Worm (Caenorhabditis elegans) whole organism, early embryonic: Measurements from ENCODE around the gene mrpl-18.

Experiments used
- B0310.2 ChIP-seq: sonication (generic microtip); optimal IDR thresholded peaks from 2 replicates; lab custom pipeline; 2016; ENCODE audit warnings: mild to moderate bottlenecking, missing genetic modification characterization, missing compliant biosample characterization
- F13C5.2 ChIP-seq: sonication (generic microtip); optimal IDR thresholded peaks from 2 replicates; lab custom pipeline; 2017; ENCODE audit warnings: mild to moderate bottlenecking, missing genetic modification characterization, inconsistent platforms, missing compliant biosample characterization
- aly-1 ChIP-seq: sonication (generic microtip); optimal IDR thresholded peaks from 2 replicates; lab custom pipeline; 2016; ENCODE audit warnings: missing genetic modification characterization, missing compliant biosample characterization
- ama-1 ChIP-seq: fragments of 150-350 bp; optimal IDR thresholded peaks from 2 replicates; lab custom pipeline; 2014
- ceh-13 ChIP-seq: fragments of 200-800 bp; sonication (Bioruptor generic); optimal IDR thresholded peaks from 2 replicates; lab custom pipeline; 2018; ENCODE audit warnings: mild to moderate bottlenecking, missing genetic modification characterization, missing compliant biosample characterization
- ceh-36 ChIP-seq: sonication (generic microtip); optimal IDR thresholded peaks from 2 replicates; lab custom pipeline; 2016; ENCODE audit warnings: missing genetic modification characterization, inconsistent platforms, missing compliant biosample characterization
- ets-7 ChIP-seq: sonication (generic microtip); optimal IDR thresholded peaks from 2 replicates; lab custom pipeline; 2016; ENCODE audit warnings: missing genotype, missing genetic modification characterization, missing compliant biosample characterization
- flt-1 ChIP-seq: fragments of 200-800 bp; sonication (Bioruptor generic); IDR thresholded peaks from 2 replicates; pipeline ENCODE4 v1.3.6; 2022; ENCODE audit warnings: missing genetic modification characterization, missing compliant biosample characterization
- hmbx-1 ChIP-seq: sonication (generic microtip); optimal IDR thresholded peaks from 2 replicates; lab custom pipeline; 2016; ENCODE audit warnings: mild to moderate bottlenecking, missing genetic modification characterization, missing compliant biosample characterization
- hmg-4 ChIP-seq: fragments of 200-800 bp; sonication (Bioruptor generic); optimal IDR thresholded peaks from 2 replicates; lab custom pipeline; 2018; ENCODE audit warnings: mild to moderate bottlenecking, missing genetic modification characterization, missing compliant biosample characterization
- hnd-1 ChIP-seq: sonication (generic microtip); optimal IDR thresholded peaks from 2 replicates; lab custom pipeline; 2016; ENCODE audit warnings: missing genetic modification characterization, missing compliant biosample characterization
- pes-1 ChIP-seq: fragments of 200-800 bp; sonication (Bioruptor generic); IDR thresholded peaks from 2 replicates; pipeline ENCODE4 v1.3.6; 2022; ENCODE audit warnings: missing genetic modification reagents, missing genetic modification characterization, missing compliant biosample characterization
- scrt-1 ChIP-seq: fragments of 200-800 bp; sonication (Bioruptor generic); IDR thresholded peaks from 2 replicates; pipeline ENCODE4 v1.3.6; 2022; ENCODE audit warnings: missing genetic modification characterization, missing compliant biosample characterization
- sea-1 ChIP-seq: fragments of 200-800 bp; sonication (Bioruptor generic); conservative IDR thresholded peaks from 2 replicates; pipeline ENCODE4 v1.3.6; 2022; ENCODE audit warnings: missing genetic modification characterization, missing compliant biosample characterization
- tbx-11 ChIP-seq: fragments of 200-800 bp; sonication (Bioruptor generic); IDR thresholded peaks from 2 replicates; pipeline ENCODE4 v1.3.6; 2022; ENCODE audit warnings: missing genetic modification characterization, missing compliant biosample characterization
- tbx-37 ChIP-seq: fragments of 200-800 bp; sonication (Bioruptor generic); conservative IDR thresholded peaks from 2 replicates; pipeline ENCODE4 v1.3.6; 2022; ENCODE audit warnings: missing genetic modification reagents, missing genetic modification characterization, missing compliant biosample characterization
- tra-4 ChIP-seq: sonication (generic microtip); optimal IDR thresholded peaks from 2 replicates; lab custom pipeline; 2017; ENCODE audit warnings: missing genetic modification characterization, missing compliant biosample characterization

Gene mrpl-18

DNA sequence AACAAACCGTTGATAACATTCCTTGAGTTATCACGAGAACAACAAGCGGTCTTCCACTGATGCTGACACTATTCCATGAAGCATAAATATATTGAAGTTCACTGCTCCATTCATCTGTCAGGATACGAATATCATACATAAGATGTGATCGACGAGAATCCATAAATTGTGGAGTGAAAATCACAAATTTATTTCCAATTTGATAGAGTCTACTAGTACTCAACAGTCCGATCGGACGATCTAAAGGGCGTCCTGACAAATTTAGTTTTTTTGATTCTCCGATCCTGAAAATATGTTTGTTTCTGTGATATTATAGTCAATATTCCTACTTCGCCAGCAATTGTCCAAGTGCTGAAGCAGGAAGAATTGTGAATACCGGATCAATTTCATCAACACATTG, 2.6 kb upstream of the mrpl-18 start:
- no peak for TF ChIP-seq aly-1
- TF ChIP-seq B0310.2: no peak

- no peak for TF ChIP-seq hnd-1
- TF ChIP-seq ceh-13 (GFP tag; lab: Kevin White, UChicago): no peak
- TF ChIP-seq ceh-36 (tag; lab: Kevin White, UChicago): no peak
- TF ChIP-seq tbx-37 (GFP tag; lab: Robert Waterston, UW): no peak
- no peak for TF ChIP-seq ama-1 (lab: Kevin White, UChicago)
- no peak for TF ChIP-seq sea-1 (GFP tag; lab: Robert Waterston, UW)
- no peak for TF ChIP-seq pes-1 (GFP tag; lab: Robert Waterston, UW)
- no peak for TF ChIP-seq tra-4 (tag; lab: Kevin White, UChicago)
These were observed 1.2 kb downstream of the mrpl-18 start for ce11 chrIII:8145971-8146370.

ce11 chrIII:8148751-8149150, 3.9 kb downstream of the mrpl-18 start, which contains the start of gene D2007.2:
TSS of gene D2007.2 (plus strand) at chrIII:8148963.
- TF ChIP-seq hmbx-1 (tag; lab: Kevin White, UChicago) (no peak), tra-4 (tag; lab: Kevin White, UChicago) (no peak), aly-1 (no peak), pes-1 (GFP tag; lab: Robert Waterston, UW) (no peak), flt-1 (GFP tag; lab: Robert Waterston, UW) (no peak), B0310.2 (no peak), scrt-1 (GFP tag; lab: Robert Waterston, UW) (no peak), tbx-11 (GFP tag; lab: Robert Waterston, UW) (no peak), sea-1 (GFP tag; lab: Robert Waterston, UW) (no peak), tbx-37 (GFP tag; lab: Robert Waterston, UW) (no peak), ets-7 (tag; lab: Kevin White, UChicago) (no peak), ceh-36 (tag; lab: Kevin White, UChicago) (no peak), ceh-13 (GFP tag; lab: Kevin White, UChicago) (no peak), hmg-4 (no peak), ama-1 (lab: Kevin White, UChicago) (no peak), F13C5.2 (tag; lab: Kevin White, UChicago) (no peak), hnd-1 (no peak)

- TF ChIP-seq pes-1 (GFP tag; lab: Robert Waterston, UW) (no peak), hmg-4 (no peak), ceh-13 (GFP tag; lab: Kevin White, UChicago) (no peak), ceh-36 (tag; lab: Kevin White, UChicago) (no peak), ama-1 (lab: Kevin White, UChicago) (no peak), scrt-1 (GFP tag; lab: Robert Waterston, UW) (no peak), hnd-1 (no peak), flt-1 (GFP tag; lab: Robert Waterston, UW) (no peak), hmbx-1 (tag; lab: Kevin White, UChicago) (no peak), ets-7 (tag; lab: Kevin White, UChicago) (no peak), B0310.2 (no peak), aly-1 (no peak), F13C5.2 (tag; lab: Kevin White, UChicago) (no peak), tbx-37 (GFP tag; lab: Robert Waterston, UW) (no peak), sea-1 (GFP tag; lab: Robert Waterston, UW) (no peak), tra-4 (tag; lab: Kevin White, UChicago) (no peak), tbx-11 (GFP tag; lab: Robert Waterston, UW) (no peak)
These were observed 9.6 kb downstream of the mrpl-18 start for ce11 chrIII:8154423-8154822.

ce11 chrIII:8155166-8155565, 10.4 kb downstream of the mrpl-18 start, which contains the start of gene D2007.1:
TSS of gene D2007.1 (plus strand) at chrIII:8155466.
- TF ChIP-seq hmbx-1 (tag; lab: Kevin White, UChicago): no peak
- TF ChIP-seq aly-1: no peak
- no peak for TF ChIP-seq ceh-36 (tag; lab: Kevin White, UChicago)
- no peak for TF ChIP-seq tra-4 (tag; lab: Kevin White, UChicago)
- no peak for TF ChIP-seq ama-1 (lab: Kevin White, UChicago)
- TF ChIP-seq flt-1 (GFP tag; lab: Robert Waterston, UW): no peak
- no peak for TF ChIP-seq hnd-1
- TF ChIP-seq tbx-37 (GFP tag; lab: Robert Waterston, UW): no peak
- TF ChIP-seq F13C5.2 (tag; lab: Kevin White, UChicago): no peak
- TF ChIP-seq scrt-1 (GFP tag; lab: Robert Waterston, UW): no peak
- TF ChIP-seq sea-1 (GFP tag; lab: Robert Waterston, UW): no peak
- no peak for TF ChIP-seq B0310.2
- no peak for TF ChIP-seq pes-1 (GFP tag; lab: Robert Waterston, UW)
- no peak for TF ChIP-seq ets-7 (tag; lab: Kevin White, UChicago)
- TF ChIP-seq tbx-11 (GFP tag; lab: Robert Waterston, UW): no peak
- TF ChIP-seq ceh-13 (GFP tag; lab: Kevin White, UChicago): no peak

ce11 chrIII:8158140-8158786, 13.4 kb downstream of the mrpl-18 start, which contains the start of gene atg-13:
TSS of gene atg-13 (minus strand) at chrIII:8158190.
- TF ChIP-seq aly-1: no peak
- no peak for TF ChIP-seq hnd-1
- TF ChIP-seq sea-1 (GFP tag; lab: Robert Waterston, UW): no peak
- TF ChIP-seq ama-1 (lab: Kevin White, UChicago): no peak
- TF ChIP-seq tbx-37 (GFP tag; lab: Robert Waterston, UW): no peak
- no peak for TF ChIP-seq ceh-13 (GFP tag; lab: Kevin White, UChicago)
- TF ChIP-seq pes-1 (GFP tag; lab: Robert Waterston, UW): no peak
- TF ChIP-seq ets-7 (tag; lab: Kevin White, UChicago): no peak

ce11 chrIII:8161238-8161637, 16.4 kb downstream of the mrpl-18 start, which contains the start of gene inpp-5K:
TSS of gene inpp-5K (minus strand) at chrIII:8161338.
- TF ChIP-seq ceh-13 (GFP tag; lab: Kevin White, UChicago) (no peak), tra-4 (tag; lab: Kevin White, UChicago) (no peak), aly-1 (no peak), hmg-4 (no peak), scrt-1 (GFP tag; lab: Robert Waterston, UW) (no peak), tbx-37 (GFP tag; lab: Robert Waterston, UW) (no peak), sea-1 (GFP tag; lab: Robert Waterston, UW) (no peak), pes-1 (GFP tag; lab: Robert Waterston, UW) (no peak), ama-1 (lab: Kevin White, UChicago) (no peak), ets-7 (tag; lab: Kevin White, UChicago) (no peak), flt-1 (GFP tag; lab: Robert Waterston, UW) (no peak), F13C5.2 (tag; lab: Kevin White, UChicago) (no peak), ceh-36 (tag; lab: Kevin White, UChicago) (no peak), B0310.2 (no peak), hnd-1 (no peak), hmbx-1 (tag; lab: Kevin White, UChicago) (no peak), tbx-11 (GFP tag; lab: Robert Waterston, UW) (no peak)
